Fruit fly (Drosophila melanogaster) whole organism, prepupa: Measurements from ENCODE around the gene stol.
A peak's percentile ranks its signal among the peaks of the same experiment; 100 is the strongest.

Experiments
- Blimp-1 ChIP-seq: fragments of 200-800 bp; sonication (Bioruptor generic); optimal IDR thresholded peaks from 3 replicates; lab custom pipeline; 2017; ENCODE audit warnings: missing biosample characterization, missing genetic modification characterization, mild to moderate bottlenecking, moderate library complexity, missing genetic modification reagents
- CG10631 ChIP-seq: fragments of 200-800 bp; sonication (Bioruptor generic); optimal IDR thresholded peaks from 2 replicates; lab custom pipeline; 2016; ENCODE audit warnings: missing biosample characterization, missing genetic modification characterization
- CG11294 ChIP-seq: fragments of 200-800 bp; sonication (Bioruptor generic); IDR thresholded peaks from 2 replicates; pipeline ENCODE4 v1.3.6; 2022; ENCODE audit warnings: missing biosample characterization, missing genetic modification characterization
- CG11902 ChIP-seq: fragments of 200-800 bp; sonication (Bioruptor generic); optimal IDR thresholded peaks from 3 replicates; lab custom pipeline; 2016; ENCODE audit warnings: missing biosample characterization, missing genetic modification characterization
- CG15336 ChIP-seq: fragments of 200-800 bp; sonication (Bioruptor generic); IDR thresholded peaks from 2 replicates; pipeline ENCODE4 v1.3.6; 2022; ENCODE audit warnings: missing biosample characterization, missing genetic modification characterization
- CG1621 ChIP-seq: fragments of 200-800 bp; sonication (Bioruptor generic); optimal IDR thresholded peaks from 3 replicates; lab custom pipeline; 2018; ENCODE audit warnings: missing biosample characterization, mild to moderate bottlenecking, missing genetic modification characterization
- CG3032 ChIP-seq: fragments of 200-800 bp; optimal IDR thresholded peaks from 2 replicates; lab custom pipeline; 2019; ENCODE audit warnings: missing biosample characterization, mild to moderate bottlenecking, missing genetic modification characterization, moderate library complexity
- CG31627 ChIP-seq: fragments of 200-800 bp; sonication (Bioruptor generic); optimal IDR thresholded peaks from 3 replicates; lab custom pipeline; 2016; ENCODE audit warnings: missing biosample characterization, missing genetic modification characterization
- CG32006 ChIP-seq: fragments of 200-800 bp; sonication (Bioruptor generic); optimal IDR thresholded peaks from 3 replicates; lab custom pipeline; 2017; ENCODE audit warnings: missing biosample characterization, mild to moderate bottlenecking, missing genetic modification characterization
- CG34406 ChIP-seq: fragments of 200-800 bp; sonication (Bioruptor generic); optimal IDR thresholded peaks from 3 replicates; lab custom pipeline; 2016; ENCODE audit warnings: missing biosample characterization, missing genetic modification characterization
- CG3919 ChIP-seq: fragments of 200-800 bp; sonication (Bioruptor generic); optimal IDR thresholded peaks from 3 replicates; lab custom pipeline; 2016; ENCODE audit warnings: missing biosample characterization, missing genetic modification characterization
- CG4318 ChIP-seq: fragments of 200-800 bp; sonication (Bioruptor generic); optimal IDR thresholded peaks from 3 replicates; lab custom pipeline; 2017; ENCODE audit warnings: missing biosample characterization, mild to moderate bottlenecking, missing genetic modification characterization
- CG6276 ChIP-seq: fragments of 200-800 bp; sonication (Bioruptor generic); optimal IDR thresholded peaks from 2 replicates; lab custom pipeline; 2017; ENCODE audit warnings: missing biosample characterization, mild to moderate bottlenecking, missing genetic modification characterization
- CG6792 ChIP-seq: fragments of 200-800 bp; sonication (Bioruptor generic); optimal IDR thresholded peaks from 3 replicates; lab custom pipeline; 2016; ENCODE audit warnings: missing biosample characterization, missing genetic modification characterization
- CG6808 ChIP-seq: fragments of 200-800 bp; sonication (Bioruptor generic); optimal IDR thresholded peaks from 3 replicates; lab custom pipeline; 2017; ENCODE audit warnings: missing biosample characterization, missing genetic modification characterization, mild to moderate bottlenecking, moderate library complexity, missing genetic modification reagents
- CG6854 ChIP-seq: fragments of 200-800 bp; sonication (Bioruptor generic); optimal IDR thresholded peaks from 2 replicates; lab custom pipeline; 2017; ENCODE audit warnings: missing biosample characterization, mild to moderate bottlenecking, missing genetic modification characterization
- CG7368 ChIP-seq: fragments of 200-800 bp; sonication (Bioruptor generic); optimal IDR thresholded peaks from 3 replicates; lab custom pipeline; 2016; ENCODE audit warnings: missing biosample characterization, missing genetic modification characterization
- CG8119 ChIP-seq: fragments of 200-800 bp; sonication (Bioruptor generic); IDR thresholded peaks from 3 replicates; pipeline ENCODE4 v1.3.6; 2022; ENCODE audit warnings: missing biosample characterization, missing genetic modification characterization
- CG8319 ChIP-seq: fragments of 200-800 bp; sonication (Bioruptor generic); optimal IDR thresholded peaks from 3 replicates; lab custom pipeline; 2016; ENCODE audit warnings: missing biosample characterization, missing genetic modification characterization
- CG8632 ChIP-seq: fragments of 200-800 bp; sonication (Bioruptor generic); optimal IDR thresholded peaks from 3 replicates; lab custom pipeline; 2016; ENCODE audit warnings: missing biosample characterization, missing genetic modification characterization
- CG9139 ChIP-seq: fragments of 200-800 bp; sonication (Bioruptor generic); optimal IDR thresholded peaks from 3 replicates; lab custom pipeline; 2017; ENCODE audit warnings: missing biosample characterization, mild to moderate bottlenecking, missing genetic modification characterization
- Eip75B ChIP-seq: fragments of 200-800 bp; sonication (Bioruptor generic); optimal IDR thresholded peaks from 3 replicates; lab custom pipeline; 2016; ENCODE audit warnings: missing biosample characterization, missing genetic modification characterization
- Eip78C ChIP-seq: fragments of 200-800 bp; sonication (Bioruptor generic); peaks from one replicate; lab custom pipeline; 2016; ENCODE audit warnings: missing biosample characterization, missing genetic modification characterization
- Ets21C ChIP-seq: fragments of 200-800 bp; sonication (Bioruptor generic); optimal IDR thresholded peaks from 3 replicates; lab custom pipeline; 2016; ENCODE audit warnings: missing biosample characterization, missing genetic modification characterization
- Ets96B ChIP-seq: fragments of 200-800 bp; optimal IDR thresholded peaks from 2 replicates; lab custom pipeline; 2019; ENCODE audit warnings: missing biosample characterization, mild to moderate bottlenecking, missing genetic modification characterization, moderate library complexity
- Gug ChIP-seq: fragments of 200-800 bp; sonication (Bioruptor generic); IDR thresholded peaks from 2 replicates; pipeline ENCODE4 v1.3.6; 2022; ENCODE audit warnings: missing biosample characterization, missing genetic modification characterization
- Hr38 ChIP-seq: sonication (Bioruptor generic); optimal IDR thresholded peaks from 2 replicates; lab custom pipeline; 2016; ENCODE audit warnings: missing biosample characterization, missing genetic modification characterization
- Hr39 ChIP-seq: fragments of 200-800 bp; sonication (Bioruptor generic); optimal IDR thresholded peaks from 2 replicates; lab custom pipeline; 2016; ENCODE audit warnings: missing biosample characterization, missing genetic modification characterization
- Hr4 ChIP-seq: fragments of 200-800 bp; sonication (Bioruptor generic); optimal IDR thresholded peaks from 3 replicates; lab custom pipeline; 2016; ENCODE audit warnings: missing biosample characterization, missing genetic modification characterization
- Lpt ChIP-seq: fragments of 200-800 bp; sonication (Bioruptor generic); optimal IDR thresholded peaks from 3 replicates; lab custom pipeline; 2016; ENCODE audit warnings: missing biosample characterization, missing genetic modification characterization
- Met ChIP-seq: fragments of 200-800 bp; sonication (Bioruptor generic); optimal IDR thresholded peaks from 3 replicates; lab custom pipeline; 2016; ENCODE audit warnings: missing biosample characterization, missing genetic modification characterization
- OdsH ChIP-seq: fragments of 200-800 bp; sonication (Bioruptor generic); optimal IDR thresholded peaks from 3 replicates; lab custom pipeline; 2016; ENCODE audit warnings: missing biosample characterization, missing genetic modification characterization
- Smox ChIP-seq: fragments of 200-800 bp; sonication (Bioruptor generic); optimal IDR thresholded peaks from 3 replicates; lab custom pipeline; 2016; ENCODE audit warnings: missing biosample characterization, missing genetic modification characterization
- Sox14 ChIP-seq: fragments of 200-800 bp; sonication (Bioruptor generic); optimal IDR thresholded peaks from 3 replicates; lab custom pipeline; 2016; ENCODE audit warnings: missing biosample characterization, missing genetic modification characterization
- Sox15 ChIP-seq: fragments of 200-800 bp; sonication (Bioruptor generic); optimal IDR thresholded peaks from 3 replicates; lab custom pipeline; 2016; ENCODE audit warnings: missing biosample characterization, missing genetic modification characterization
- achi ChIP-seq: fragments of 200-800 bp; sonication (Bioruptor generic); optimal IDR thresholded peaks from 3 replicates; lab custom pipeline; 2016; ENCODE audit warnings: missing biosample characterization, missing genetic modification characterization
- acj6 ChIP-seq: fragments of 200-800 bp; sonication (Bioruptor generic); optimal IDR thresholded peaks from 3 replicates; lab custom pipeline; 2016; ENCODE audit warnings: missing biosample characterization, missing genetic modification characterization
- cyc ChIP-seq: fragments of 200-800 bp; sonication (Bioruptor generic); optimal IDR thresholded peaks from 3 replicates; lab custom pipeline; 2016; ENCODE audit warnings: missing biosample characterization, missing genetic modification characterization
- dac ChIP-seq: fragments of 200-800 bp; sonication (Bioruptor generic); optimal IDR thresholded peaks from 2 replicates; lab custom pipeline; 2017; ENCODE audit warnings: missing biosample characterization, mild to moderate bottlenecking, missing genetic modification characterization
- dsx ChIP-seq: fragments of 200-800 bp; optimal IDR thresholded peaks from 3 replicates; lab custom pipeline; 2019; ENCODE audit warnings: missing biosample characterization, mild to moderate bottlenecking, missing genetic modification characterization, moderate library complexity; ENCODE audit not compliant: poor library complexity, severe bottlenecking
- esn ChIP-seq: fragments of 200-800 bp; sonication (Bioruptor generic); optimal IDR thresholded peaks from 2 replicates; lab custom pipeline; 2016; ENCODE audit warnings: missing biosample characterization, mild to moderate bottlenecking, missing genetic modification characterization, moderate library complexity
- fd85E ChIP-seq: fragments of 200-800 bp; sonication (Bioruptor generic); optimal IDR thresholded peaks from 3 replicates; lab custom pipeline; 2016; ENCODE audit warnings: missing biosample characterization, missing genetic modification characterization
- fkh ChIP-seq: fragments of 200-800 bp; sonication (Bioruptor generic); optimal IDR thresholded peaks from 3 replicates; lab custom pipeline; 2017; ENCODE audit warnings: missing biosample characterization, mild to moderate bottlenecking, missing genetic modification characterization, moderate library complexity
- lz ChIP-seq: fragments of 200-800 bp; sonication (Bioruptor generic); optimal IDR thresholded peaks from 3 replicates; lab custom pipeline; 2016; ENCODE audit warnings: missing biosample characterization, missing genetic modification characterization
- net ChIP-seq: fragments of 200-800 bp; sonication (Bioruptor generic); optimal IDR thresholded peaks from 3 replicates; lab custom pipeline; 2016; ENCODE audit warnings: missing biosample characterization, missing genetic modification characterization
- pdm3 ChIP-seq: fragments of 200-800 bp; sonication (Bioruptor generic); optimal IDR thresholded peaks from 3 replicates; lab custom pipeline; 2016; ENCODE audit warnings: missing biosample characterization, missing genetic modification characterization
- salr ChIP-seq, 2 experiments: fragments of 200-800 bp; sonication (Bioruptor generic); optimal IDR thresholded peaks; 3 replicates each; lab custom pipeline; 2016 to 2018; ENCODE audit warnings: missing biosample characterization in 2 of 2, missing genetic modification characterization in 2 of 2, mild to moderate bottlenecking in 1 of 2
- spab ChIP-seq: fragments of 200-800 bp; sonication (Bioruptor generic); optimal IDR thresholded peaks from 2 replicates; lab custom pipeline; 2017; ENCODE audit warnings: missing biosample characterization, mild to moderate bottlenecking, missing genetic modification characterization, missing genetic modification reagents
- ss ChIP-seq, 2 experiments: fragments of 200-800 bp; sonication (Bioruptor generic); optimal IDR thresholded peaks; 2 replicates in 1 of 2; 3 replicates in 1 of 2; lab custom pipeline; 2017 to 2018; ENCODE audit warnings: mild to moderate bottlenecking in 2 of 2, missing biosample characterization in 2 of 2, missing genetic modification characterization in 2 of 2, moderate library complexity in 1 of 2
- svp ChIP-seq: fragments of 200-800 bp; sonication (Bioruptor generic); peaks from one replicate; lab custom pipeline; 2016; ENCODE audit warnings: missing biosample characterization, missing genetic modification characterization
- topi ChIP-seq: fragments of 200-800 bp; sonication (Bioruptor generic); optimal IDR thresholded peaks from 3 replicates; lab custom pipeline; 2016; ENCODE audit warnings: missing biosample characterization, missing genetic modification characterization

Gene stol

dm6 chr2L:15746600-15747393, 28.7 kb upstream of the stol start:
- TF ChIP-seq net (GFP tag; lab: Kevin White, UChicago) (peak; percentile 66), CG3032 (tag; lab: Kevin White, UChicago) (peak; percentile 92), topi (peak; percentile 66), CG15336 (GFP tag; lab: Robert Waterston, UW) (peak; percentile 86), CG3919 (GFP tag; lab: Kevin White, UChicago) (peak; percentile 84), CG32006 (GFP tag; lab: Kevin White, UChicago) (peak; percentile 92), lz (GFP tag; lab: Kevin White, UChicago) (peak; percentile 63), CG6808 (no peak), CG6854 (GFP tag; lab: Kevin White, UChicago) (peak; percentile 49), CG1621 (tag; lab: Kevin White, UChicago) (peak; percentile 20), Hr4 (GFP tag; lab: Kevin White, UChicago) (peak; percentile 47), esn (peak; percentile 82), CG10631 (GFP tag; lab: Kevin White, UChicago) (peak; percentile 90), Ets21C (peak; percentile 39), Gug (GFP tag; lab: Robert Waterston, UW) (peak; percentile 36; the same call in 1 of the 2 replicates), achi (GFP tag; lab: Kevin White, UChicago) (peak; percentile 79), Eip75B (GFP tag; lab: Kevin White, UChicago) (peak; percentile 53), CG8319 (GFP tag; lab: Kevin White, UChicago) (peak; percentile 79), dsx (GFP tag; lab: Kevin White, UChicago) (peak; percentile 99), CG11902 (peak; percentile 74), salr (GFP tag; optimal IDR thresholded peaks at IDR 0.05; lab: Kevin White, UChicago) (peak in 1 of 2 experiments; percentile 87), CG9139 (no peak), Smox (peak; percentile 66), CG11294 (GFP tag; lab: Robert Waterston, UW) (no peak), acj6 (GFP tag; lab: Kevin White, UChicago) (peak; percentile 83), Eip78C (peak; percentile 89), Met (GFP tag; lab: Kevin White, UChicago) (peak; percentile 70), CG7368 (GFP tag; lab: Kevin White, UChicago) (no peak), ss (GFP tag; optimal IDR thresholded peaks at IDR 0.05; lab: Kevin White, UChicago) (peak in 1 of 2 experiments; percentile 87), spab (peak; percentile 70), CG8119 (peak; percentile 89), CG34406 (GFP tag; lab: Kevin White, UChicago) (peak; percentile 90), Blimp-1 (GFP tag; lab: Kevin White, UChicago) (peak; percentile 73), fkh (GFP tag; lab: Kevin White, UChicago) (peak; percentile 70), CG4318 (peak; percentile 86), cyc (GFP tag; lab: Kevin White, UChicago) (peak; percentile 75), Lpt (peak; percentile 49), svp (GFP tag; lab: Kevin White, UChicago) (peak; percentile 78), Sox15 (GFP tag; lab: Kevin White, UChicago) (peak; percentile 81), CG31627 (peak; percentile 58), CG6276 (GFP tag; lab: Kevin White, UChicago) (no peak), Hr38 (GFP tag; lab: Kevin White, UChicago) (no peak), CG8632 (GFP tag; lab: Kevin White, UChicago) (peak; percentile 86), OdsH (peak; percentile 86), CG6792 (peak; percentile 77), fd85E (GFP tag; lab: Kevin White, UChicago) (no peak), Hr39 (peak; percentile 53), dac (GFP tag; lab: Kevin White, UChicago) (peak; percentile 71), Sox14 (GFP tag; lab: Kevin White, UChicago) (peak; percentile 56), pdm3 (GFP tag; lab: Kevin White, UChicago) (peak; percentile 66), Ets96B (tag; lab: Kevin White, UChicago) (peak; percentile 86)
